Fruit fly (Drosophila melanogaster) whole organism, embryonic: Measurements from ENCODE around the gene Ids.

ENCODE experiments used
- CG10321 ChIP-seq: fragments of 200-800 bp; sonication (Bioruptor generic); IDR thresholded peaks from 2 replicates; pipeline ENCODE4 v1.3.6; 2022; ENCODE audit warnings: missing biosample characterization, missing genetic modification characterization
- CG10462 ChIP-seq: fragments of 200-800 bp; sonication (Bioruptor generic); optimal IDR thresholded peaks from 2 replicates; lab custom pipeline; 2016; ENCODE audit warnings: missing biosample characterization, missing genetic modification characterization
- CG10959 ChIP-seq: fragments of 200-800 bp; sonication (Bioruptor generic); IDR thresholded peaks from 2 replicates; pipeline ENCODE4 v1.3.6; 2022; ENCODE audit warnings: missing biosample characterization, missing genetic modification characterization
- CG10979 ChIP-seq: fragments of 200-800 bp; sonication (Bioruptor generic); optimal IDR thresholded peaks from 2 replicates; lab custom pipeline; 2018; ENCODE audit warnings: missing biosample characterization, mild to moderate bottlenecking, missing genetic modification characterization, moderate library complexity
- CG11456 ChIP-seq: fragments of 200-800 bp; sonication (Bioruptor generic); IDR thresholded peaks from 3 replicates; pipeline ENCODE4 v1.3.6; 2022; ENCODE audit warnings: missing biosample characterization, missing genetic modification characterization
- CG15479 ChIP-seq: fragments of 200-800 bp; sonication (Bioruptor generic); optimal IDR thresholded peaks from 3 replicates; lab custom pipeline; 2019; ENCODE audit warnings: missing biosample characterization, mild to moderate bottlenecking, missing genetic modification characterization, moderate library complexity
- CG1647 ChIP-seq: fragments of 200-800 bp; sonication (Bioruptor generic); optimal IDR thresholded peaks from 3 replicates; lab custom pipeline; 2016; ENCODE audit warnings: missing biosample characterization, missing genetic modification characterization
- CG18619 ChIP-seq: fragments of 200-800 bp; sonication (Bioruptor generic); optimal IDR thresholded peaks from 3 replicates; lab custom pipeline; 2017; ENCODE audit warnings: missing biosample characterization, mild to moderate bottlenecking, missing genetic modification characterization
- CG2120 ChIP-seq: fragments of 200-800 bp; sonication (Bioruptor generic); optimal IDR thresholded peaks from 3 replicates; lab custom pipeline; 2016; ENCODE audit warnings: missing biosample characterization, missing genetic modification characterization
- CG30403 ChIP-seq: fragments of 200-800 bp; sonication (Bioruptor generic); optimal IDR thresholded peaks from 3 replicates; lab custom pipeline; 2016; ENCODE audit warnings: missing biosample characterization, missing genetic modification characterization
- CG3065 ChIP-seq: fragments of 200-800 bp; sonication (Bioruptor generic); optimal IDR thresholded peaks from 2 replicates; lab custom pipeline; 2016; ENCODE audit warnings: missing biosample characterization, missing genetic modification characterization
- CG3995 ChIP-seq: fragments of 200-800 bp; sonication (Bioruptor generic); optimal IDR thresholded peaks from 3 replicates; lab custom pipeline; 2016; ENCODE audit warnings: missing biosample characterization, missing genetic modification characterization
- CG43689 ChIP-seq: fragments of 200-800 bp; sonication (Bioruptor generic); IDR thresholded peaks from 2 replicates; pipeline ENCODE4 v1.3.6; 2022; ENCODE audit warnings: missing biosample characterization, missing genetic modification characterization
- CG5180 ChIP-seq: fragments of 200-800 bp; sonication (Bioruptor generic); optimal IDR thresholded peaks from 3 replicates; lab custom pipeline; 2017; ENCODE audit warnings: missing biosample characterization, missing genetic modification characterization, mild to moderate bottlenecking, moderate library complexity, missing genetic modification reagents
- CG6689 ChIP-seq: fragments of 200-800 bp; sonication (Bioruptor generic); IDR thresholded peaks from 2 replicates; pipeline ENCODE4 v1.3.6; 2022; ENCODE audit warnings: missing biosample characterization, missing genetic modification characterization
- CG7839 ChIP-seq: fragments of 200-800 bp; sonication (Bioruptor generic); optimal IDR thresholded peaks from 3 replicates; lab custom pipeline; 2018; ENCODE audit warnings: missing biosample characterization, mild to moderate bottlenecking, missing genetic modification characterization, moderate library complexity
- CG7987 ChIP-seq: fragments of 200-800 bp; sonication (Bioruptor generic); optimal IDR thresholded peaks from 2 replicates; lab custom pipeline; 2018; ENCODE audit warnings: missing biosample characterization, mild to moderate bottlenecking, missing genetic modification characterization, moderate library complexity
- CG8478 ChIP-seq: fragments of >200 bp; optimal IDR thresholded peaks from 2 replicates; lab custom pipeline; 2018
- CG8765 ChIP-seq: fragments of 200-800 bp; sonication (Bioruptor generic); IDR thresholded peaks from 2 replicates; pipeline ENCODE4 v1.3.6; 2022; ENCODE audit warnings: missing biosample characterization, missing genetic modification characterization
- D19B ChIP-seq: fragments of 200-800 bp; sonication (Bioruptor generic); optimal IDR thresholded peaks from 2 replicates; lab custom pipeline; 2017; ENCODE audit warnings: missing biosample characterization, mild to moderate bottlenecking, missing genetic modification characterization
- Doc3 ChIP-seq: fragments of 200-800 bp; sonication (Bioruptor generic); IDR thresholded peaks from 3 replicates; pipeline ENCODE4 v1.3.6; 2022; ENCODE audit warnings: missing biosample characterization, missing genetic modification characterization; ENCODE audit not compliant: partially characterized antibody
- Gsc ChIP-seq: fragments of 200-800 bp; sonication (Bioruptor generic); IDR thresholded peaks from 2 replicates; pipeline ENCODE4 v1.3.6; 2022; ENCODE audit warnings: missing biosample characterization, missing genetic modification characterization
- HLH4C ChIP-seq: fragments of 200-800 bp; sonication (Bioruptor generic); IDR thresholded peaks from 3 replicates; pipeline ENCODE4 v1.3.6; 2022; ENCODE audit warnings: missing biosample characterization, missing genetic modification characterization; ENCODE audit not compliant: partially characterized antibody
- Meics ChIP-seq: fragments of 200-800 bp; sonication (Bioruptor generic); optimal IDR thresholded peaks from 2 replicates; lab custom pipeline; 2017; ENCODE audit warnings: missing biosample characterization, mild to moderate bottlenecking, missing genetic modification characterization
- Mes4 ChIP-seq: fragments of 200-800 bp; sonication (Bioruptor generic); optimal IDR thresholded peaks from 2 replicates; lab custom pipeline; 2016; ENCODE audit warnings: missing biosample characterization, missing genetic modification characterization
- Rfx ChIP-seq: fragments of 200-800 bp; sonication (Bioruptor generic); IDR thresholded peaks from 2 replicates; pipeline ENCODE4 v1.3.6; 2022; ENCODE audit warnings: missing biosample characterization, missing genetic modification characterization
- Scr ChIP-seq: fragments of 200-800 bp; sonication (Bioruptor generic); IDR thresholded peaks from 2 replicates; pipeline ENCODE4 v1.3.6; 2022; ENCODE audit warnings: missing biosample characterization, missing genetic modification characterization; ENCODE audit not compliant: partially characterized antibody
- Sin3A ChIP-seq: fragments of >200 bp; optimal IDR thresholded peaks from 2 replicates; lab custom pipeline; 2018
- Ssrp ChIP-seq: fragments of 200-800 bp; sonication (Bioruptor generic); optimal IDR thresholded peaks from 2 replicates; lab custom pipeline; 2018; ENCODE audit warnings: missing biosample characterization, mild to moderate bottlenecking, missing genetic modification characterization, moderate library complexity
- abd-A ChIP-seq: fragments of 200-800 bp; sonication (Bioruptor generic); optimal IDR thresholded peaks from 3 replicates; lab custom pipeline; 2019; ENCODE audit warnings: missing biosample characterization, mild to moderate bottlenecking, missing genetic modification characterization, moderate library complexity
- amos ChIP-seq: fragments of 200-800 bp; sonication (Bioruptor generic); IDR thresholded peaks from 2 replicates; pipeline ENCODE4 v1.3.6; 2022; ENCODE audit warnings: missing biosample characterization, missing genetic modification characterization; ENCODE audit not compliant: partially characterized antibody
- aop ChIP-seq: fragments of 200-800 bp; sonication (Bioruptor generic); IDR thresholded peaks from 2 replicates; pipeline ENCODE4 v1.3.6; 2022; ENCODE audit warnings: missing biosample characterization, missing genetic modification characterization
- ap ChIP-seq: fragments of 200-800 bp; sonication (Bioruptor generic); IDR thresholded peaks from 2 replicates; pipeline ENCODE4 v1.3.6; 2022; ENCODE audit warnings: missing biosample characterization, missing genetic modification characterization
- chinmo ChIP-seq: fragments of 200-800 bp; sonication (Bioruptor generic); IDR thresholded peaks from 4 replicates; pipeline ENCODE4 v1.3.6; 2022; ENCODE audit warnings: missing biosample characterization, missing genetic modification characterization; ENCODE audit not compliant: partially characterized antibody
- crc ChIP-seq: fragments of 200-800 bp; sonication (Bioruptor generic); optimal IDR thresholded peaks from 2 replicates; lab custom pipeline; 2016; ENCODE audit warnings: missing biosample characterization, missing genetic modification characterization
- da ChIP-seq: fragments of 200-800 bp; sonication (Bioruptor generic); optimal IDR thresholded peaks from 2 replicates; lab custom pipeline; 2016; ENCODE audit warnings: missing biosample characterization, missing genetic modification characterization
- ems ChIP-seq: fragments of 200-800 bp; sonication (Bioruptor generic); optimal IDR thresholded peaks from 3 replicates; lab custom pipeline; 2016; ENCODE audit warnings: missing biosample characterization, missing genetic modification characterization
- fru ChIP-seq: fragments of >200 bp; optimal IDR thresholded peaks from 2 replicates; lab custom pipeline; 2017
- fu2 ChIP-seq: fragments of 200-800 bp; sonication (Bioruptor generic); optimal IDR thresholded peaks from 2 replicates; lab custom pipeline; 2016; ENCODE audit warnings: missing biosample characterization, missing genetic modification characterization
- gcm2 ChIP-seq: fragments of 200-800 bp; sonication (Bioruptor generic); optimal IDR thresholded peaks from 2 replicates; lab custom pipeline; 2016; ENCODE audit warnings: missing biosample characterization, missing genetic modification characterization
- gfzf ChIP-seq: fragments of 200-800 bp; sonication (Bioruptor generic); optimal IDR thresholded peaks from 2 replicates; lab custom pipeline; 2016; ENCODE audit warnings: missing biosample characterization, mild to moderate bottlenecking, missing genetic modification characterization, moderate library complexity
- jumu ChIP-seq: fragments of 200-800 bp; sonication (Bioruptor generic); optimal IDR thresholded peaks from 3 replicates; lab custom pipeline; 2016; ENCODE audit warnings: missing biosample characterization, missing genetic modification characterization
- kni ChIP-seq: fragments of 200-800 bp; sonication (Bioruptor generic); optimal IDR thresholded peaks from 3 replicates; lab custom pipeline; 2017; ENCODE audit warnings: mild to moderate bottlenecking, missing biosample characterization, missing genetic modification reagents, missing genetic modification characterization
- lbe ChIP-seq: fragments of 200-800 bp; sonication (Bioruptor generic); optimal IDR thresholded peaks from 2 replicates; lab custom pipeline; 2016; ENCODE audit warnings: missing biosample characterization, mild to moderate bottlenecking, missing genetic modification characterization
- lov ChIP-seq, 2 experiments: fragments of 200-800 bp in 1 of 2; fragments of >200 bp in 1 of 2; sonication (Bioruptor generic) in 1 of 2; IDR thresholded peaks in 1 of 2; optimal IDR thresholded peaks in 1 of 2; 2 replicates in 1 of 2; 3 replicates in 1 of 2; pipeline versions ENCODE4 v1.3.6 to Lab custom; 2017 to 2022; ENCODE audit warnings: missing biosample characterization in 1 of 2, missing genetic modification characterization in 1 of 2
- oc ChIP-seq: fragments of 200-800 bp; sonication (Bioruptor generic); optimal IDR thresholded peaks from 2 replicates; lab custom pipeline; 2018; ENCODE audit warnings: missing biosample characterization, mild to moderate bottlenecking, missing genetic modification characterization, moderate library complexity
- rib ChIP-seq: fragments of 200-800 bp; sonication (Bioruptor generic); IDR thresholded peaks from 2 replicates; pipeline ENCODE4 v1.3.6; 2022; ENCODE audit warnings: missing biosample characterization, missing genetic modification characterization
- tup ChIP-seq: fragments of 200-800 bp; sonication (Bioruptor generic); optimal IDR thresholded peaks from 2 replicates; lab custom pipeline; 2016; ENCODE audit warnings: missing biosample characterization, mild to moderate bottlenecking, missing genetic modification characterization, moderate library complexity
- vnd ChIP-seq: fragments of 200-800 bp; sonication (Bioruptor generic); IDR thresholded peaks from 3 replicates; pipeline ENCODE4 v1.3.6; 2022; ENCODE audit warnings: missing biosample characterization, missing genetic modification characterization; ENCODE audit not compliant: partially characterized antibody
- zf30C ChIP-seq: fragments of 200-800 bp; sonication (Bioruptor generic); optimal IDR thresholded peaks from 3 replicates; lab custom pipeline; 2018; ENCODE audit warnings: missing biosample characterization, mild to moderate bottlenecking, missing genetic modification characterization

Ids gene

DNA sequence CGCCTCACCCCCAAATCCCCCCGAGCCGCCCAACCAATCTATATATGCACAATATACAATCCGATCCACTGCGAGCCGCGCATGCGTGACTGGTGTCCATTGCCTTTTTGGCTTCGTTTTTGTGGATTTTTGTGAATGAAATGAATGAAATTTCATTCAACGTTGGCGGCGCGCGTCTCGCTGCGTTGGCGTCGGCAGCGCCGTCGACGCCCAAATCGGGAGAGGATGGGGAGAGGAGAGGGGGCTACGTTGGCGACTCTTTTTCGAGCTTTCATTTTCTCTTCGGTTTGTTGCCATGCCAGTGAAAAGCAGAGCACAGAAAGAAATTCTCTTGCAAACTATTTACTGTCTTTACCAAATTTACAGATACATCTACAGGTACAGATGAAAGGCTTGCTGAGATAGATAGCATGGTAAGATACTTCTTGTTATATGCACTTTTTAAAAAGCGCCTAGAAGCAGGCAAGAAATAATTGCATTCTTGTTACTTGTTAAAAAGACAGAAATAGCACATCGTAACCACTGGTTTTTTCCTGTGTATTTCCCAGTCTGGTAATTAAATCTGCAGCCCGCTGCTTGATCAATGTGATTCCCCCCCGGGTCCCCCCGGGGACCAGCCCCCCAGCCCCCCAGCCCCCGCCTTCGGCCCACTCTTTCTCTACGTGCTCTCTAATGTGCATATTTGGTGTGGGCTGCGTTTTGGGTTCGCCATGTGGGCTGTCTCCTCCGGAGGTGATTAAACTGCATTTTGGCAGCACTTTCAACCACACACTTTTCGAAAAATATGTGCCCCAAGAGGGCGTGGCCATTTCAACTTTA is 2.4 kb downstream of the Ids start (continued):
- peak; percentile 61 for TF ChIP-seq Ssrp
- no peak for TF ChIP-seq CG2120 (GFP tag; lab: Kevin White, UChicago)
- no peak for TF ChIP-seq crc (GFP tag; lab: Kevin White, UChicago)
- no peak for TF ChIP-seq amos (GFP tag; lab: Robert Waterston, UW)
- TF ChIP-seq CG3065 (GFP tag; lab: Kevin White, UChicago), result no peak
- TF ChIP-seq abd-A (tag; lab: Kevin White, UChicago), result no peak
- TF ChIP-seq Doc3 (GFP tag; lab: Robert Waterston, UW), result no peak
- no peak for TF ChIP-seq fru (lab: Kevin White, UChicago)
- no peak for TF ChIP-seq Sin3A
- no peak for TF ChIP-seq fu2
- TF ChIP-seq aop (GFP tag; lab: Robert Waterston, UW), result no peak
- TF ChIP-seq chinmo (GFP tag; lab: Robert Waterston, UW), result 0 out of 4 replicates have a peak, but pooled peaks have one; percentile 23
- no peak for TF ChIP-seq CG30403 (GFP tag; lab: Kevin White, UChicago)
- TF ChIP-seq Gsc, result no peak
- TF ChIP-seq CG6689 (GFP tag; lab: Robert Waterston, UW), result peak; percentile 33; the same call in 1 of the 2 replicates
- no peak for TF ChIP-seq CG43689 (GFP tag; lab: Robert Waterston, UW)
- peak; percentile 56 for TF ChIP-seq CG7839
- no peak for TF ChIP-seq CG15479
- peak; percentile 69 for TF ChIP-seq CG10979 (tag; lab: Kevin White, UChicago)
- peak; percentile 78 for TF ChIP-seq kni (GFP tag; lab: Kevin White, UChicago)
- TF ChIP-seq tup (GFP tag; lab: Kevin White, UChicago), result no peak
- no peak for TF ChIP-seq CG1647
- TF ChIP-seq rib (GFP tag; lab: Robert Waterston, UW), result no peak; the same call in 1 of the 2 replicates
- no peak for TF ChIP-seq CG7987
- TF ChIP-seq zf30C (GFP tag; lab: Kevin White, UChicago), result peak; percentile 1
- peak; percentile 73 for TF ChIP-seq oc (tag; lab: Kevin White, UChicago)
- TF ChIP-seq lov (optimal IDR thresholded peaks at IDR 0.05; lab: Kevin White, UChicago), result no peak
- TF ChIP-seq lov (GFP tag; IDR thresholded peaks at IDR 0.05; lab: Robert Waterston, UW), result no peak
- TF ChIP-seq Rfx (GFP tag; lab: Robert Waterston, UW), result no peak
- TF ChIP-seq CG10321 (GFP tag; lab: Robert Waterston, UW), result no peak
- TF ChIP-seq CG18619 (GFP tag; lab: Kevin White, UChicago), result no peak
- no peak for TF ChIP-seq CG3995 (GFP tag; lab: Kevin White, UChicago)
- no peak for TF ChIP-seq Meics (GFP tag; lab: Kevin White, UChicago)
- no peak for TF ChIP-seq da (GFP tag; lab: Kevin White, UChicago)
- no peak for TF ChIP-seq CG8765 (GFP tag; lab: Robert Waterston, UW)
- TF ChIP-seq lbe (GFP tag; lab: Kevin White, UChicago), result no peak
- TF ChIP-seq Scr (GFP tag; lab: Robert Waterston, UW), result peak; percentile 10; the same call in 1 of the 2 replicates
- TF ChIP-seq Mes4, result no peak
- TF ChIP-seq jumu (GFP tag; lab: Kevin White, UChicago), result no peak
- TF ChIP-seq vnd (GFP tag; lab: Robert Waterston, UW), result no peak
- no peak for TF ChIP-seq CG10462 (GFP tag; lab: Kevin White, UChicago)
- TF ChIP-seq gcm2 (GFP tag; lab: Kevin White, UChicago), result no peak
- peak; percentile 22; the same call in 1 of the 2 replicates for TF ChIP-seq ap
- TF ChIP-seq CG10959, result no peak
- no peak for TF ChIP-seq CG11456 (GFP tag; lab: Robert Waterston, UW)
- no peak for TF ChIP-seq CG8478 (lab: Kevin White, UChicago)
- TF ChIP-seq HLH4C, result no peak
- TF ChIP-seq gfzf (GFP tag; lab: Kevin White, UChicago), result no peak
- no peak for TF ChIP-seq ems (GFP tag; lab: Kevin White, UChicago)
- TF ChIP-seq CG5180 (GFP tag; lab: Kevin White, UChicago), result peak; percentile 42
- no peak for TF ChIP-seq D19B
